Fruit fly (Drosophila melanogaster) whole organism, embryonic: Measurements from ENCODE around the gene CCAP-R.

ENCODE experiments used
- Antp ChIP-seq: fragments of 200-800 bp; sonication (Bioruptor generic); optimal IDR thresholded peaks from 3 replicates; lab custom pipeline; 2016; ENCODE audit warnings: missing biosample characterization, missing genetic modification characterization
- Asciz ChIP-seq: fragments of 200-800 bp; sonication (Bioruptor generic); optimal IDR thresholded peaks from 2 replicates; lab custom pipeline; 2017; ENCODE audit warnings: missing biosample characterization, mild to moderate bottlenecking, missing genetic modification characterization, missing genetic modification reagents
- BEAF-32 ChIP-seq: fragments of 200-800 bp; sonication (Bioruptor generic); optimal IDR thresholded peaks from 3 replicates; lab custom pipeline; 2017; ENCODE audit warnings: missing biosample characterization, missing genetic modification characterization, mild to moderate bottlenecking, moderate library complexity, missing genetic modification reagents
- Bgb ChIP-seq: fragments of 200-800 bp; sonication (Bioruptor generic); IDR thresholded peaks from 2 replicates; pipeline ENCODE4 v1.3.6; 2022; ENCODE audit warnings: missing biosample characterization, missing genetic modification characterization; ENCODE audit not compliant: partially characterized antibody
- CG12071 ChIP-seq: fragments of 200-800 bp; sonication (Bioruptor generic); optimal IDR thresholded peaks from 3 replicates; lab custom pipeline; 2018; ENCODE audit warnings: missing biosample characterization, mild to moderate bottlenecking, missing genetic modification characterization
- CG12155 ChIP-seq: fragments of 200-800 bp; sonication (Bioruptor generic); optimal IDR thresholded peaks from 3 replicates; lab custom pipeline; 2016; ENCODE audit warnings: missing biosample characterization, missing genetic modification characterization
- CG12391 ChIP-seq: fragments of 200-800 bp; sonication (Bioruptor generic); optimal IDR thresholded peaks from 3 replicates; lab custom pipeline; 2018; ENCODE audit warnings: missing biosample characterization, mild to moderate bottlenecking, missing genetic modification characterization, moderate library complexity
- CG14860 ChIP-seq: fragments of 200-800 bp; sonication (Bioruptor generic); IDR thresholded peaks from 3 replicates; pipeline ENCODE4 v1.3.6; 2022; ENCODE audit warnings: missing biosample characterization, missing genetic modification characterization; ENCODE audit not compliant: partially characterized antibody
- CG2116 ChIP-seq: fragments of 200-800 bp; sonication (Bioruptor generic); optimal IDR thresholded peaks from 3 replicates; lab custom pipeline; 2018; ENCODE audit warnings: missing biosample characterization, mild to moderate bottlenecking, missing genetic modification characterization
- CG2129 ChIP-seq: fragments of 200-800 bp; sonication (Bioruptor generic); IDR thresholded peaks from 2 replicates; pipeline ENCODE4 v1.3.6; 2022; ENCODE audit warnings: missing biosample characterization, missing genetic modification characterization; ENCODE audit not compliant: partially characterized antibody
- CG32532 ChIP-seq: fragments of 200-800 bp; sonication (Bioruptor generic); IDR thresholded peaks from 2 replicates; pipeline ENCODE4 v1.3.6; 2022; ENCODE audit warnings: missing biosample characterization, missing genetic modification characterization
- CG33213 ChIP-seq: fragments of 200-800 bp; sonication (Bioruptor generic); optimal IDR thresholded peaks from 3 replicates; lab custom pipeline; 2016; ENCODE audit warnings: missing biosample characterization, missing genetic modification characterization
- CG3847 ChIP-seq: fragments of 200-800 bp; sonication (Bioruptor generic); IDR thresholded peaks from 2 replicates; pipeline ENCODE4 v1.3.6; 2022; ENCODE audit warnings: missing biosample characterization, missing genetic modification characterization
- CG5245 ChIP-seq: fragments of 200-800 bp; sonication (Bioruptor generic); optimal IDR thresholded peaks from 3 replicates; lab custom pipeline; 2016; ENCODE audit warnings: missing biosample characterization, missing genetic modification characterization
- CG6791 ChIP-seq: fragments of 200-800 bp; sonication (Bioruptor generic); IDR thresholded peaks from 3 replicates; pipeline ENCODE4 v1.3.6; 2022; ENCODE audit warnings: missing biosample characterization, missing genetic modification characterization; ENCODE audit not compliant: partially characterized antibody
- CG7963 ChIP-seq: fragments of 200-800 bp; sonication (Bioruptor generic); IDR thresholded peaks from 3 replicates; pipeline ENCODE4 v1.3.6; 2022; ENCODE audit warnings: missing biosample characterization, missing genetic modification characterization; ENCODE audit not compliant: partially characterized antibody
- CG8281 ChIP-seq: fragments of 200-800 bp; sonication (Bioruptor generic); optimal IDR thresholded peaks from 2 replicates; lab custom pipeline; 2018; ENCODE audit warnings: missing biosample characterization, mild to moderate bottlenecking, missing genetic modification characterization, moderate library complexity
- CG9215 ChIP-seq: fragments of 200-800 bp; sonication (Bioruptor generic); IDR thresholded peaks from 2 replicates; pipeline ENCODE4 v1.3.6; 2022; ENCODE audit warnings: missing biosample characterization, missing genetic modification characterization
- CG9932 ChIP-seq: fragments of 200-800 bp; sonication (Bioruptor generic); IDR thresholded peaks from 2 replicates; pipeline ENCODE4 v1.3.6; 2022; ENCODE audit warnings: missing biosample characterization, missing genetic modification characterization
- Dll ChIP-seq: fragments of 200-800 bp; sonication (Bioruptor generic); IDR thresholded peaks from 4 replicates; pipeline ENCODE4 v1.3.6; 2022; ENCODE audit warnings: missing biosample characterization, missing genetic modification characterization; ENCODE audit not compliant: partially characterized antibody
- E2f2 ChIP-seq: fragments of 200-800 bp; sonication (Bioruptor generic); IDR thresholded peaks from 2 replicates; pipeline ENCODE4 v1.3.6; 2022; ENCODE audit warnings: missing biosample characterization, missing genetic modification characterization
- H2.0 ChIP-seq: fragments of 200-800 bp; sonication (Bioruptor generic); IDR thresholded peaks from 2 replicates; pipeline ENCODE4 v1.3.6; 2022; ENCODE audit warnings: missing biosample characterization, missing genetic modification characterization
- HLH4C ChIP-seq: fragments of 200-800 bp; sonication (Bioruptor generic); IDR thresholded peaks from 3 replicates; pipeline ENCODE4 v1.3.6; 2022; ENCODE audit warnings: missing biosample characterization, missing genetic modification characterization; ENCODE audit not compliant: partially characterized antibody
- Hand ChIP-seq: fragments of 200-800 bp; sonication (Bioruptor generic); optimal IDR thresholded peaks from 2 replicates; lab custom pipeline; 2017; ENCODE audit warnings: mild to moderate bottlenecking, missing biosample characterization, missing genetic modification reagents, missing genetic modification characterization
- HmgD ChIP-seq: fragments of 200-800 bp; sonication (Bioruptor generic); optimal IDR thresholded peaks from 3 replicates; lab custom pipeline; 2016; ENCODE audit warnings: missing biosample characterization, missing genetic modification characterization
- MBD-R2 ChIP-seq: fragments of 200-800 bp; sonication (Bioruptor generic); IDR thresholded peaks from 2 replicates; pipeline ENCODE4 v1.3.6; 2022; ENCODE audit warnings: missing biosample characterization, missing genetic modification characterization
- Opbp ChIP-seq: fragments of 200-800 bp; sonication (Bioruptor generic); IDR thresholded peaks from 3 replicates; pipeline ENCODE4 v1.3.6; 2022; ENCODE audit warnings: missing biosample characterization, missing genetic modification characterization; ENCODE audit not compliant: partially characterized antibody
- Rfx ChIP-seq: fragments of 200-800 bp; sonication (Bioruptor generic); IDR thresholded peaks from 2 replicates; pipeline ENCODE4 v1.3.6; 2022; ENCODE audit warnings: missing biosample characterization, missing genetic modification characterization
- Sox100B ChIP-seq: fragments of 200-800 bp; sonication (Bioruptor generic); optimal IDR thresholded peaks from 3 replicates; lab custom pipeline; 2018; ENCODE audit warnings: missing biosample characterization, mild to moderate bottlenecking, missing genetic modification characterization
- Sry-δ ChIP-seq: fragments of 200-800 bp; sonication (Bioruptor generic); optimal IDR thresholded peaks from 2 replicates; lab custom pipeline; 2016; ENCODE audit warnings: missing biosample characterization, missing genetic modification characterization
- amos ChIP-seq: fragments of 200-800 bp; sonication (Bioruptor generic); IDR thresholded peaks from 2 replicates; pipeline ENCODE4 v1.3.6; 2022; ENCODE audit warnings: missing biosample characterization, missing genetic modification characterization; ENCODE audit not compliant: partially characterized antibody
- ato ChIP-seq: fragments of 200-800 bp; sonication (Bioruptor generic); IDR thresholded peaks from 2 replicates; pipeline ENCODE4 v1.3.6; 2022; ENCODE audit warnings: missing biosample characterization, missing genetic modification characterization; ENCODE audit not compliant: partially characterized antibody
- dysf ChIP-seq: fragments of 200-800 bp; sonication (Bioruptor generic); IDR thresholded peaks from 3 replicates; pipeline ENCODE4 v1.3.6; 2022; ENCODE audit warnings: missing biosample characterization, missing genetic modification characterization
- gfzf ChIP-seq: fragments of 200-800 bp; sonication (Bioruptor generic); optimal IDR thresholded peaks from 2 replicates; lab custom pipeline; 2016; ENCODE audit warnings: missing biosample characterization, mild to moderate bottlenecking, missing genetic modification characterization, moderate library complexity
- h ChIP-seq: fragments of >200 bp; optimal IDR thresholded peaks from 2 replicates; lab custom pipeline; 2017
- inv ChIP-seq: fragments of 200-800 bp; sonication (Bioruptor generic); IDR thresholded peaks from 2 replicates; pipeline ENCODE4 v1.3.6; 2022; ENCODE audit warnings: missing biosample characterization, missing genetic modification characterization; ENCODE audit not compliant: partially characterized antibody
- jigr1 ChIP-seq: fragments of 200-800 bp; sonication (Bioruptor generic); IDR thresholded peaks from 3 replicates; pipeline ENCODE4 v1.3.6; 2022; ENCODE audit warnings: missing biosample characterization, missing genetic modification characterization
- mld ChIP-seq: fragments of 200-800 bp; sonication (Bioruptor generic); IDR thresholded peaks from 3 replicates; pipeline ENCODE4 v1.3.6; 2022; ENCODE audit warnings: missing biosample characterization, missing genetic modification characterization; ENCODE audit not compliant: partially characterized antibody
- nau ChIP-seq: fragments of 200-800 bp; sonication (Bioruptor generic); optimal IDR thresholded peaks from 3 replicates; lab custom pipeline; 2017; ENCODE audit warnings: missing biosample characterization, mild to moderate bottlenecking, missing genetic modification characterization, missing genetic modification reagents
- nerfin-2 ChIP-seq: fragments of 200-800 bp; sonication (Bioruptor generic); IDR thresholded peaks from 2 replicates; pipeline ENCODE4 v1.3.6; 2022; ENCODE audit warnings: missing biosample characterization, missing genetic modification characterization; ENCODE audit not compliant: partially characterized antibody
- nmo ChIP-seq: fragments of 200-800 bp; sonication (Bioruptor generic); optimal IDR thresholded peaks from 2 replicates; lab custom pipeline; 2018; ENCODE audit warnings: missing biosample characterization, mild to moderate bottlenecking, missing genetic modification characterization, moderate library complexity
- ranshi ChIP-seq: fragments of 200-800 bp; sonication (Bioruptor generic); IDR thresholded peaks from 2 replicates; pipeline ENCODE4 v1.3.6; 2022; ENCODE audit warnings: missing biosample characterization, missing genetic modification characterization
- repo ChIP-seq: fragments of 200-800 bp; sonication (Bioruptor generic); optimal IDR thresholded peaks from 2 replicates; lab custom pipeline; 2016; ENCODE audit warnings: missing biosample characterization, missing genetic modification characterization
- row ChIP-seq: fragments of 200-800 bp; sonication (Bioruptor generic); IDR thresholded peaks from 3 replicates; pipeline ENCODE4 v1.3.6; 2022; ENCODE audit warnings: missing biosample characterization, missing genetic modification characterization
- sens ChIP-seq: fragments of 200-800 bp; sonication (Bioruptor generic); peaks from one replicate; lab custom pipeline; 2016; ENCODE audit warnings: missing biosample characterization, missing genetic modification characterization
- sna ChIP-seq: fragments of 200-800 bp; sonication (Bioruptor generic); IDR thresholded peaks from 2 replicates; pipeline ENCODE4 v1.3.6; 2022; ENCODE audit warnings: missing biosample characterization, missing genetic modification characterization; ENCODE audit not compliant: partially characterized antibody
- stwl ChIP-seq: fragments of 200-800 bp; sonication (Bioruptor generic); optimal IDR thresholded peaks from 3 replicates; lab custom pipeline; 2018; ENCODE audit warnings: missing biosample characterization, mild to moderate bottlenecking, missing genetic modification characterization, moderate library complexity
- trem ChIP-seq: fragments of 200-800 bp; optimal IDR thresholded peaks from 3 replicates; lab custom pipeline; 2019; ENCODE audit warnings: missing biosample characterization, mild to moderate bottlenecking, missing genetic modification characterization, moderate library complexity
- vnd ChIP-seq: fragments of 200-800 bp; sonication (Bioruptor generic); IDR thresholded peaks from 3 replicates; pipeline ENCODE4 v1.3.6; 2022; ENCODE audit warnings: missing biosample characterization, missing genetic modification characterization; ENCODE audit not compliant: partially characterized antibody

Gene CCAP-R

DNA sequence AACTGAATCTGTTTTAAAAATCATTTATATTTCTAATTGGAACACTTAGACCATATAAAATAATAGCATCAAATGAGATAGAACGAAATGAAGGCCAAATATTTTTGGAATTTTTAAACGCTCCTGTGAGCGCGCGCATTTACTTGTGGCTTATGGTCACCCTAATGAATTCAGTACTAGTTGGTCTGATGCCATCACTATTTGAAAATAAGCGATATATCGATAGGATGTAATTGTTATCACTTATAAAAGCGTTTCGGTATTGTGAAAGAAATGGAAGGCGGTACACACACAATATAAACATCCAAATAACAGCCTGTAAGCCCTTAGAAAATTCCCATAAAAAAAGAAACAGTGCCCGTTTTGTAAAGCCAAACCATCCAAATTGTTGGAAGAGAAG is 26.7 kb upstream of the CCAP-R start, which contains the start of gene Nf1 (continued):
- TF ChIP-seq nmo (GFP tag; lab: Kevin White, UChicago) (peak; percentile 25), sens (GFP tag; lab: Kevin White, UChicago) (peak; percentile 38), Asciz (no peak), inv (GFP tag; lab: Robert Waterston, UW) (peak; percentile 74), Sry-δ (GFP tag; lab: Kevin White, UChicago) (peak; percentile 97), CG6791 (peak; percentile 77), CG2116 (GFP tag; lab: Kevin White, UChicago) (peak; percentile 73), CG32532 (GFP tag; lab: Robert Waterston, UW) (0 out of 2 replicates have a peak, but pooled peaks have one; percentile 19), gfzf (GFP tag; lab: Kevin White, UChicago) (peak; percentile 89), CG8281 (no peak), jigr1 (GFP tag; lab: Robert Waterston, UW) (no peak), CG2129 (peak; percentile 65; the same call in 1 of the 2 replicates), CG9932 (GFP tag; lab: Robert Waterston, UW) (peak; percentile 46; the same call in 1 of the 2 replicates), CG14860 (GFP tag; lab: Robert Waterston, UW) (peak; percentile 69), Rfx (0 out of 2 replicates have a peak, but pooled peaks have one; percentile 25), MBD-R2 (GFP tag; lab: Robert Waterston, UW) (peak; percentile 34), CG9215 (GFP tag; lab: Robert Waterston, UW) (no peak), HLH4C (GFP tag; lab: Robert Waterston, UW) (peak; percentile 66), BEAF-32 (GFP tag; lab: Kevin White, UChicago) (peak; percentile 88), row (GFP tag; lab: Robert Waterston, UW) (peak; percentile 35; the same call in 1 of the 3 replicates), CG33213 (GFP tag; lab: Kevin White, UChicago) (peak; percentile 41), Antp (GFP tag; lab: Kevin White, UChicago) (peak; percentile 7), Sox100B (GFP tag; lab: Kevin White, UChicago) (no peak), mld (GFP tag; lab: Robert Waterston, UW) (peak; percentile 57; the same call in 1 of the 3 replicates), vnd (GFP tag; lab: Robert Waterston, UW) (peak; percentile 70), H2.0 (GFP tag; lab: Robert Waterston, UW) (no peak), CG12391 (tag; lab: Kevin White, UChicago) (peak; percentile 35), ranshi (peak; percentile 93), ato (GFP tag; lab: Robert Waterston, UW) (peak; percentile 69), sna (peak; percentile 76), nau (GFP tag; lab: Kevin White, UChicago) (no peak), stwl (tag; lab: Kevin White, UChicago) (peak; percentile 84), E2f2 (GFP tag; lab: Robert Waterston, UW) (peak; percentile 98), CG3847 (GFP tag; lab: Robert Waterston, UW) (0 out of 2 replicates have a peak, but pooled peaks have one; percentile 13), amos (GFP tag; lab: Robert Waterston, UW) (peak; percentile 89), HmgD (GFP tag; lab: Kevin White, UChicago) (peak; percentile 24), Bgb (GFP tag; lab: Robert Waterston, UW) (peak; percentile 87), CG5245 (GFP tag; lab: Kevin White, UChicago) (no peak), nerfin-2 (GFP tag; lab: Robert Waterston, UW) (peak; percentile 61; the same call in 1 of the 2 replicates), CG12155 (GFP tag; lab: Kevin White, UChicago) (peak; percentile 78), h (lab: Kevin White, UChicago) (no peak), Hand (GFP tag; lab: Kevin White, UChicago) (no peak), CG7963 (GFP tag; lab: Robert Waterston, UW) (0 out of 3 replicates have a peak, but pooled peaks have one; percentile 38), repo (GFP tag; lab: Kevin White, UChicago) (peak; percentile 34), Dll (GFP tag; lab: Robert Waterston, UW) (peak; percentile 84), dysf (no peak), CG12071 (GFP tag; lab: Kevin White, UChicago) (no peak), trem (tag; lab: Kevin White, UChicago) (peak; percentile 78), Opbp (GFP tag; lab: Robert Waterston, UW) (peak; percentile 94)
